Worm (Caenorhabditis elegans) whole organism, L4 larva: Measurements from ENCODE around the gene nas-39.

Source experiments
- R02D3.7 ChIP-seq: fragments of 150-350 bp; sonication (generic microtip); optimal IDR thresholded peaks from 3 replicates; lab custom pipeline; 2014; ENCODE audit warnings: missing biosample characterization, missing genetic modification characterization
- Y75B8A.6 ChIP-seq: fragments of 200-800 bp; sonication (Bioruptor generic); IDR thresholded peaks from 2 replicates; pipeline ENCODE4 v1.3.6; 2022; ENCODE audit warnings: missing genetic modification reagents, missing genetic modification characterization, missing compliant biosample characterization
- ZK546.5 ChIP-seq, 2 experiments: sonication (generic microtip); optimal IDR thresholded peaks; 2 replicates each; lab custom pipeline; 2017; ENCODE audit warnings: missing biosample characterization in 2 of 2, missing genetic modification characterization in 2 of 2
- ceh-28 ChIP-seq: fragments of 150-350 bp; optimal IDR thresholded peaks from 2 replicates; lab custom pipeline; 2014; ENCODE audit warnings: missing biosample characterization, missing genetic modification reagents, missing genetic modification characterization
- ceh-62 ChIP-seq: sonication (generic microtip); optimal IDR thresholded peaks from 2 replicates; lab custom pipeline; 2017; ENCODE audit warnings: missing biosample characterization, missing genetic modification characterization
- dve-1 ChIP-seq: sonication (generic microtip); optimal IDR thresholded peaks from 2 replicates; lab custom pipeline; 2017; ENCODE audit warnings: antibody characterized with exemption, mild to moderate bottlenecking, missing genetic modification characterization, missing compliant biosample characterization; ENCODE audit not compliant: insufficient read depth
- hlh-11 ChIP-seq: fragments of 200-800 bp; sonication (Bioruptor generic); optimal IDR thresholded peaks from 2 replicates; lab custom pipeline; 2018; ENCODE audit warnings: mild to moderate bottlenecking, missing genetic modification characterization, missing compliant biosample characterization
- nhr-76 ChIP-seq: fragments of 150-350 bp; optimal IDR thresholded peaks from 2 replicates; lab custom pipeline; 2014; ENCODE audit warnings: missing biosample characterization, missing genetic modification characterization
- pqm-1 ChIP-seq: sonication (generic microtip); optimal IDR thresholded peaks from 2 replicates; lab custom pipeline; 2017; ENCODE audit warnings: missing biosample characterization, missing genetic modification characterization
- rbr-2 ChIP-seq: sonication (generic microtip); optimal IDR thresholded peaks from 2 replicates; lab custom pipeline; 2016; ENCODE audit warnings: missing genotype, missing genetic modification characterization, missing compliant biosample characterization
- spr-1 ChIP-seq: sonication (generic microtip); optimal IDR thresholded peaks from 2 replicates; lab custom pipeline; 2016; ENCODE audit warnings: mild to moderate bottlenecking, missing genetic modification characterization, missing compliant biosample characterization
- unc-39 ChIP-seq: sonication (generic microtip); optimal IDR thresholded peaks from 2 replicates; lab custom pipeline; 2017; ENCODE audit warnings: missing biosample characterization, missing genetic modification characterization
- unc-62 ChIP-seq, 3 experiments: fragments of 150-350 bp in 1 of 3; sonication (generic microtip); optimal IDR thresholded peaks in 2 of 3; peaks in 1 of 3; 1 replicate in 1 of 3; 2 replicates in 2 of 3; lab custom pipeline; 2014 to 2017; ENCODE audit warnings: missing biosample characterization in 3 of 3, missing genetic modification characterization in 3 of 3, missing genetic modification reagents in 3 of 3, missing genotype in 1 of 3
- ztf-7 ChIP-seq: fragments of 150-350 bp; optimal IDR thresholded peaks from 2 replicates; lab custom pipeline; 2014; ENCODE audit warnings: missing biosample characterization, missing genetic modification characterization

DNA sequence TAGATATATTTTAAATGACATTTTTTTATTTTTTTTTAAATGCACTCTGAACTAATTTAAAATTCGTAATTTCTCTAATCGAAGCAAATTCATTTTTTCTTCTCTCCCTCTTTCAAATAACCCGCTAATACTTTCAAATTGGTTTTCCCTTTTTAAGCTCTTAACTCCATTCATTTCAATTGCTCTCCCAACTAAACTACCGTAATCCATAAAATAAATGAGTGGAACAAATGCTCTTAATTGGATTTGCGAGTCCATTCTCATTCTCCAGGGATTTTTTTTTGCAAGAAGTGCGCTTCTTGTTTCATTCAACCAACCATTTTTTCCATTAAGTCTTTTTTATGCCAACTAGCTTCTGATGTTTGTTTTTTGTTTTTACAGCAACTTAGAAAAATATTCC lies 24.3 kb downstream of the nas-39 start:
- no peak for TF ChIP-seq Y75B8A.6 (GFP tag; lab: Robert Waterston, UW)
- TF ChIP-seq ceh-28 (tag; lab: Kevin White, UChicago): no peak
- TF ChIP-seq nhr-76 (tag; lab: Kevin White, UChicago): no peak
- TF ChIP-seq ZK546.5 (tag; optimal IDR thresholded peaks at IDR 0.05; lab: Kevin White, UChicago): no peak
- no peak for TF ChIP-seq R02D3.7
- TF ChIP-seq spr-1 (tag; lab: Kevin White, UChicago): no peak
- no peak for TF ChIP-seq pqm-1 (tag; lab: Kevin White, UChicago)
- TF ChIP-seq unc-39 (tag; lab: Kevin White, UChicago): no peak
- TF ChIP-seq rbr-2: no peak
- TF ChIP-seq ztf-7 (tag; lab: Kevin White, UChicago): no peak
- no peak for TF ChIP-seq unc-62 (GFP tag; optimal IDR thresholded peaks at IDR 0.05 in 1 of 2; lab: Kevin White, UChicago)
- TF ChIP-seq unc-62 (tag; optimal IDR thresholded peaks at IDR 0.05; lab: Kevin White, UChicago): no peak
- no peak for TF ChIP-seq ceh-62 (tag; lab: Kevin White, UChicago)
- TF ChIP-seq dve-1 (tag; lab: Kevin White, UChicago): no peak
- TF ChIP-seq hlh-11 (tag; lab: Kevin White, UChicago): no peak
